Worm (Caenorhabditis elegans) whole organism, L4 larva: ENCODE measurements around the gene ser-2.
A peak's percentile ranks its signal among the peaks of the same experiment; 100 is the strongest.

Experiments used
- D1046.2 ChIP-seq: fragments of 200-800 bp; sonication (Bioruptor generic); IDR thresholded peaks from 2 replicates; pipeline ENCODE4 v1.3.6; 2022; ENCODE audit warnings: missing genetic modification characterization, missing compliant biosample characterization
- F10B5.3 ChIP-seq: sonication (generic microtip); optimal IDR thresholded peaks from 2 replicates; lab custom pipeline; 2016; ENCODE audit warnings: mild to moderate bottlenecking, missing genetic modification characterization, missing compliant biosample characterization
- F26F4.8 ChIP-seq: fragments of 200-800 bp; sonication (Bioruptor generic); conservative IDR thresholded peaks from 2 replicates; pipeline ENCODE4 v1.3.6; 2022; ENCODE audit warnings: missing genetic modification characterization, missing compliant biosample characterization
- R02D3.7 ChIP-seq: fragments of 150-350 bp; sonication (generic microtip); optimal IDR thresholded peaks from 3 replicates; lab custom pipeline; 2014; ENCODE audit warnings: missing biosample characterization, missing genetic modification characterization
- T26A8.4 ChIP-seq: fragments of 200-800 bp; sonication (Bioruptor generic); IDR thresholded peaks from 2 replicates; pipeline ENCODE4 v1.3.6; 2022; ENCODE audit warnings: missing genetic modification characterization, missing compliant biosample characterization
- Y48G9A.11 ChIP-seq: fragments of 200-800 bp; sonication (Bioruptor generic); IDR thresholded peaks from 2 replicates; pipeline ENCODE4 v1.3.6; 2022; ENCODE audit warnings: missing genetic modification reagents, missing genetic modification characterization, missing compliant biosample characterization
- ZK337.2 ChIP-seq: fragments of 200-800 bp; sonication (Bioruptor generic); IDR thresholded peaks from 2 replicates; pipeline ENCODE4 v1.3.6; 2022; ENCODE audit warnings: missing genetic modification reagents, missing genetic modification characterization, missing compliant biosample characterization
- ZK546.5 ChIP-seq, 2 experiments: sonication (generic microtip); optimal IDR thresholded peaks; 2 replicates each; lab custom pipeline; 2017; ENCODE audit warnings: missing biosample characterization in 2 of 2, missing genetic modification characterization in 2 of 2
- aly-2 ChIP-seq: sonication (generic microtip); optimal IDR thresholded peaks from 2 replicates; lab custom pipeline; 2018; ENCODE audit warnings: missing biosample characterization, missing genetic modification characterization
- arid-1 ChIP-seq: fragments of 200-800 bp; sonication (Bioruptor generic); conservative IDR thresholded peaks from 2 replicates; pipeline ENCODE4 v1.3.6; 2022; ENCODE audit warnings: missing genetic modification reagents, missing genetic modification characterization, missing compliant biosample characterization
- ceh-44 ChIP-seq: fragments of 200-800 bp; sonication (Bioruptor generic); IDR thresholded peaks from 2 replicates; pipeline ENCODE4 v1.3.6; 2022; ENCODE audit warnings: missing genetic modification reagents, missing genetic modification characterization, missing compliant biosample characterization
- ces-1 ChIP-seq: fragments of 150-350 bp; sonication (generic microtip); optimal IDR thresholded peaks from 4 replicates; lab custom pipeline; 2014; ENCODE audit warnings: missing biosample characterization, missing genetic modification reagents, missing genetic modification characterization
- cey-2 ChIP-seq: sonication (generic microtip); optimal IDR thresholded peaks from 3 replicates; lab custom pipeline; 2017; ENCODE audit warnings: missing genetic modification characterization, mild to moderate bottlenecking, missing compliant biosample characterization, antibody characterized with exemption, borderline replicate concordance; ENCODE audit not compliant: insufficient read depth
- ctbp-1 ChIP-seq: fragments of 200-800 bp; sonication (Bioruptor generic); IDR thresholded peaks from 2 replicates; pipeline ENCODE4 v1.3.6; 2022; ENCODE audit warnings: missing genetic modification reagents, missing genetic modification characterization, missing compliant biosample characterization
- dmd-8 ChIP-seq: fragments of 200-800 bp; sonication (Bioruptor generic); IDR thresholded peaks from 2 replicates; pipeline ENCODE4 v1.3.6; 2022; ENCODE audit warnings: missing genetic modification characterization, missing compliant biosample characterization
- dmd-9 ChIP-seq: fragments of 200-800 bp; sonication (Bioruptor generic); IDR thresholded peaks from 2 replicates; pipeline ENCODE4 v1.3.6; 2022; ENCODE audit warnings: missing genetic modification reagents, missing genetic modification characterization, missing compliant biosample characterization
- dpl-1 ChIP-seq: fragments of 150-350 bp; optimal IDR thresholded peaks from 2 replicates; lab custom pipeline; 2014; ENCODE audit warnings: missing biosample characterization, missing genetic modification reagents, missing genetic modification characterization
- duxl-1 ChIP-seq: sonication (generic microtip); optimal IDR thresholded peaks from 2 replicates; lab custom pipeline; 2016; ENCODE audit warnings: mild to moderate bottlenecking, missing genetic modification characterization, moderate library complexity, missing compliant biosample characterization; ENCODE audit not compliant: poor library complexity
- egl-27 ChIP-seq: sonication (generic microtip); optimal IDR thresholded peaks from 3 replicates; lab custom pipeline; 2017; ENCODE audit warnings: missing biosample characterization, missing genetic modification reagents, missing genetic modification characterization
- fos-1 ChIP-seq: fragments of 150-350 bp; optimal IDR thresholded peaks from 2 replicates; lab custom pipeline; 2014; ENCODE audit warnings: missing biosample characterization, missing genetic modification characterization
- hmg-1.1 ChIP-seq: fragments of 200-800 bp; sonication (Bioruptor generic); IDR thresholded peaks from 2 replicates; pipeline ENCODE4 v1.3.6; 2022; ENCODE audit warnings: missing genetic modification reagents, missing genetic modification characterization, missing compliant biosample characterization
- jun-1 ChIP-seq: fragments of 150-350 bp; optimal IDR thresholded peaks from 2 replicates; lab custom pipeline; 2014; ENCODE audit warnings: missing biosample characterization, missing genetic modification reagents, missing genetic modification characterization
- lin-1 ChIP-seq: fragments of 200-800 bp; sonication (Bioruptor generic); IDR thresholded peaks from 2 replicates; pipeline ENCODE4 v1.3.6; 2022; ENCODE audit warnings: missing genetic modification reagents, missing genetic modification characterization, missing compliant biosample characterization
- lin-13 ChIP-seq: fragments of 150-350 bp; optimal IDR thresholded peaks from 2 replicates; lab custom pipeline; 2014; ENCODE audit warnings: missing biosample characterization, missing genetic modification reagents, missing genetic modification characterization
- lin-15B ChIP-seq: fragments of 150-350 bp; sonication (generic microtip); optimal IDR thresholded peaks from 3 replicates; lab custom pipeline; 2014; ENCODE audit warnings: missing biosample characterization, missing genetic modification characterization
- lin-29 ChIP-seq: fragments of 200-800 bp; sonication (Bioruptor generic); IDR thresholded peaks from 2 replicates; pipeline ENCODE4 v1.3.6; 2022; ENCODE audit warnings: missing genetic modification reagents, missing genetic modification characterization, missing compliant biosample characterization
- lin-38 ChIP-seq: fragments of 200-800 bp; sonication (Bioruptor generic); IDR thresholded peaks from 2 replicates; pipeline ENCODE4 v1.3.6; 2022; ENCODE audit warnings: missing genetic modification reagents, missing genetic modification characterization, missing compliant biosample characterization
- lin-39 ChIP-seq: fragments of 150-350 bp; optimal IDR thresholded peaks from 2 replicates; lab custom pipeline; 2014; ENCODE audit warnings: missing biosample characterization, missing genetic modification reagents, missing genetic modification characterization
- lir-3 ChIP-seq: sonication (generic microtip); optimal IDR thresholded peaks from 2 replicates; lab custom pipeline; 2016; ENCODE audit warnings: mild to moderate bottlenecking, missing genetic modification characterization, missing compliant biosample characterization
- madf-5 ChIP-seq, 2 experiments: fragments of 200-800 bp; sonication (Bioruptor generic); IDR thresholded peaks; 2 replicates each; pipeline ENCODE4 v1.3.6; 2022; ENCODE audit warnings: missing compliant biosample characterization in 2 of 2, missing genetic modification characterization in 2 of 2
- mdl-1 ChIP-seq, 2 experiments: fragments of 150-350 bp in 1 of 2; sonication (generic microtip) in 1 of 2; optimal IDR thresholded peaks; 2 replicates each; lab custom pipeline; 2014 to 2017; ENCODE audit warnings: missing biosample characterization in 2 of 2, missing genetic modification characterization in 2 of 2
- mep-1 ChIP-seq: fragments of 150-350 bp; sonication (generic microtip); optimal IDR thresholded peaks from 3 replicates; lab custom pipeline; 2014; ENCODE audit warnings: missing biosample characterization, missing genetic modification characterization
- nhr-102 ChIP-seq: sonication (generic microtip); optimal IDR thresholded peaks from 2 replicates; lab custom pipeline; 2016; ENCODE audit warnings: mild to moderate bottlenecking, missing genetic modification characterization, moderate library complexity, missing compliant biosample characterization
- nhr-111 ChIP-seq: fragments of 200-800 bp; sonication (Bioruptor generic); optimal IDR thresholded peaks from 2 replicates; lab custom pipeline; 2018; ENCODE audit warnings: mild to moderate bottlenecking, missing genetic modification characterization, missing compliant biosample characterization
- nhr-237 ChIP-seq: sonication (generic microtip); optimal IDR thresholded peaks from 2 replicates; lab custom pipeline; 2017; ENCODE audit warnings: missing biosample characterization, missing genetic modification characterization
- nhr-25 ChIP-seq: sonication (generic microtip); optimal IDR thresholded peaks from 2 replicates; lab custom pipeline; 2017; ENCODE audit warnings: missing genetic modification characterization, mild to moderate bottlenecking, missing compliant biosample characterization, antibody characterized with exemption, moderate library complexity, borderline replicate concordance; ENCODE audit not compliant: insufficient read depth
- nhr-42 ChIP-seq: fragments of 200-800 bp; sonication (Bioruptor generic); IDR thresholded peaks from 2 replicates; pipeline ENCODE4 v1.3.6; 2022; ENCODE audit warnings: missing genetic modification characterization, missing compliant biosample characterization
- nhr-6 ChIP-seq: fragments of 150-350 bp; optimal IDR thresholded peaks from 2 replicates; lab custom pipeline; 2014; ENCODE audit warnings: missing biosample characterization, missing genetic modification characterization
- nhr-76 ChIP-seq: fragments of 150-350 bp; optimal IDR thresholded peaks from 2 replicates; lab custom pipeline; 2014; ENCODE audit warnings: missing biosample characterization, missing genetic modification characterization
- nhr-77 ChIP-seq: fragments of 150-350 bp; optimal IDR thresholded peaks from 2 replicates; lab custom pipeline; 2014; ENCODE audit warnings: missing biosample characterization, missing genetic modification characterization
- pha-4 ChIP-seq, 2 experiments: fragments of 150-350 bp in 1 of 2; fragments of 200-800 bp in 1 of 2; sonication (Bioruptor generic) in 1 of 2; IDR thresholded peaks in 1 of 2; optimal IDR thresholded peaks in 1 of 2; 2 replicates each; pipeline versions ENCODE4 v1.3.6 to Lab custom; 2014 to 2022; ENCODE audit warnings: missing genetic modification characterization in 2 of 2, missing genetic modification reagents in 2 of 2, missing biosample characterization in 1 of 2, missing compliant biosample characterization in 1 of 2
- set-16 ChIP-seq: fragments of 200-800 bp; sonication (Bioruptor generic); IDR thresholded peaks from 2 replicates; pipeline ENCODE4 v1.3.6; 2022; ENCODE audit warnings: missing genetic modification reagents, missing genetic modification characterization, missing compliant biosample characterization
- skn-1 ChIP-seq: fragments of 150-350 bp; optimal IDR thresholded peaks from 2 replicates; lab custom pipeline; 2014; ENCODE audit warnings: missing biosample characterization, missing genetic modification characterization
- tra-1 ChIP-seq: fragments of 200-800 bp; sonication (Bioruptor generic); IDR thresholded peaks from 2 replicates; pipeline ENCODE4 v1.3.6; 2022; ENCODE audit warnings: missing genetic modification reagents, missing genetic modification characterization, missing compliant biosample characterization
- vab-7 ChIP-seq: fragments of 200-800 bp; sonication (Bioruptor generic); IDR thresholded peaks from 2 replicates; pipeline ENCODE4 v1.3.6; 2022; ENCODE audit warnings: missing genetic modification reagents, missing genetic modification characterization, missing compliant biosample characterization
- zfp-2 ChIP-seq: sonication (generic microtip); optimal IDR thresholded peaks from 2 replicates; lab custom pipeline; 2016; ENCODE audit warnings: mild to moderate bottlenecking, missing genetic modification characterization, missing compliant biosample characterization
- zfp-3 ChIP-seq: fragments of 200-800 bp; sonication (Bioruptor generic); conservative IDR thresholded peaks from 2 replicates; pipeline ENCODE4 v1.3.6; 2022; ENCODE audit warnings: missing genetic modification reagents, missing genetic modification characterization, missing compliant biosample characterization
- ztf-11 ChIP-seq: fragments of 150-350 bp; optimal IDR thresholded peaks from 2 replicates; lab custom pipeline; 2014; ENCODE audit warnings: missing biosample characterization, missing genetic modification characterization
- ztf-7 ChIP-seq: fragments of 150-350 bp; optimal IDR thresholded peaks from 2 replicates; lab custom pipeline; 2014; ENCODE audit warnings: missing biosample characterization, missing genetic modification characterization

The ser-2 gene

DNA sequence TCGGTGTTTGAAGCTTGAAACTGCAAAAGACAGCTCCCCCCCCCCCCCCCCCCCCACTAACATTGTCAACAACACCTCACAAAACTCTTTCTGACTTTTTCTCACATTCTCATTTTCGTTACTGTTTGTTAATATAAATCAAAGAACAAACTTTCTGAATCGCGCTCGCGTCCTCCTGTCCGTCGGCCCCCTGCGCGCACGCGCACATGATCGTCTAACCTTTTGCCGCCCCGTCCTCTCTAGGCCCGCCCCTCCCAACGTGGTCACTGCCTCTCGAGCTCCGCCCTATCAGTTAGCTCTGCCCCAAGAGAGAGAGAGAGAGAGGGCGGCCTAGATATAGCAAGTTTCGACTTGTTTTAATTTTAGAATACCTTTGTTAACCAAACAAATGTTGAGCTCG lies 38.0 kb upstream of the ser-2 start (continued):
- no peak for TF ChIP-seq nhr-76 (tag; lab: Kevin White, UChicago)
- TF ChIP-seq lin-39 (tag; lab: Kevin White, UChicago): no peak
- TF ChIP-seq nhr-111 (GFP tag; lab: Kevin White, UChicago): no peak
- no peak for TF ChIP-seq ces-1 (GFP tag; lab: Kevin White, UChicago)
- no peak for TF ChIP-seq nhr-237 (tag; lab: Kevin White, UChicago)
- TF ChIP-seq nhr-6 (tag; lab: Kevin White, UChicago): peak; percentile 36
- no peak for TF ChIP-seq ztf-11
- TF ChIP-seq cey-2 (tag; lab: Kevin White, UChicago): no peak
- 0 out of 2 replicates have a peak, but pooled peaks have one; percentile 55 for TF ChIP-seq pha-4 (GFP tag; IDR thresholded peaks at IDR 0.05; lab: Robert Waterston, UW)
- TF ChIP-seq pha-4 (tag; optimal IDR thresholded peaks at IDR 0.05; lab: Kevin White, UChicago): no peak
- no peak for TF ChIP-seq lin-13 (GFP tag; lab: Kevin White, UChicago)
- TF ChIP-seq Y48G9A.11 (GFP tag; lab: Robert Waterston, UW): no peak
- TF ChIP-seq ceh-44 (GFP tag; lab: Robert Waterston, UW): no peak
- TF ChIP-seq vab-7 (GFP tag; lab: Robert Waterston, UW): no peak
- 0 out of 2 replicates have a peak, but pooled peaks have one; percentile 6 for TF ChIP-seq tra-1
- TF ChIP-seq ZK337.2 (GFP tag; lab: Robert Waterston, UW): no peak
- TF ChIP-seq dmd-8: no peak
- TF ChIP-seq ZK546.5 (tag; optimal IDR thresholded peaks at IDR 0.05; lab: Kevin White, UChicago): no peak
- TF ChIP-seq dpl-1: no peak
- no peak for TF ChIP-seq lir-3 (tag; lab: Kevin White, UChicago)
- TF ChIP-seq F10B5.3 (tag; lab: Kevin White, UChicago): no peak
- no peak for TF ChIP-seq R02D3.7 (tag; lab: Kevin White, UChicago)
- no peak for TF ChIP-seq dmd-9 (GFP tag; lab: Robert Waterston, UW)
- TF ChIP-seq ztf-7 (tag; lab: Kevin White, UChicago): no peak
- no peak for TF ChIP-seq madf-5 (GFP tag; IDR thresholded peaks at IDR 0.05; lab: Robert Waterston, UW)
- TF ChIP-seq nhr-25: no peak
- no peak for TF ChIP-seq F26F4.8 (GFP tag; lab: Robert Waterston, UW)
- no peak for TF ChIP-seq jun-1 (tag; lab: Kevin White, UChicago)
- TF ChIP-seq skn-1: no peak
- no peak for TF ChIP-seq zfp-3 (GFP tag; lab: Robert Waterston, UW)
- no peak for TF ChIP-seq lin-15B (tag; lab: Kevin White, UChicago)
- no peak for TF ChIP-seq egl-27
- no peak for TF ChIP-seq lin-38
- TF ChIP-seq mep-1 (tag; lab: Kevin White, UChicago): peak; percentile 47
- no peak for TF ChIP-seq nhr-42 (GFP tag; lab: Robert Waterston, UW)
- no peak for TF ChIP-seq T26A8.4 (GFP tag; lab: Robert Waterston, UW)
- no peak for TF ChIP-seq D1046.2 (GFP tag; lab: Robert Waterston, UW)
- TF ChIP-seq duxl-1 (tag; lab: Kevin White, UChicago): no peak
- TF ChIP-seq zfp-2 (tag; lab: Kevin White, UChicago): no peak
- no peak for TF ChIP-seq ctbp-1
- peak; percentile 95 for TF ChIP-seq set-16 (GFP tag; lab: Robert Waterston, UW)
- TF ChIP-seq arid-1 (GFP tag; lab: Robert Waterston, UW): no peak
- TF ChIP-seq hmg-1.1 (GFP tag; lab: Robert Waterston, UW): peak; percentile 63
- TF ChIP-seq nhr-102 (tag; lab: Kevin White, UChicago): no peak
- no peak for TF ChIP-seq fos-1 (tag; lab: Kevin White, UChicago)
- peak in 1 of 2 experiments; percentile 1 for TF ChIP-seq mdl-1 (tag; optimal IDR thresholded peaks at IDR 0.05; lab: Kevin White, UChicago)
- TF ChIP-seq lin-1 (GFP tag; lab: Robert Waterston, UW): no peak
- no peak for TF ChIP-seq aly-2 (tag; lab: Kevin White, UChicago)
- TF ChIP-seq nhr-77 (tag; lab: Kevin White, UChicago): no peak
- no peak for TF ChIP-seq lin-29 (GFP tag; lab: Robert Waterston, UW)
